In the genomic region with DNA sequence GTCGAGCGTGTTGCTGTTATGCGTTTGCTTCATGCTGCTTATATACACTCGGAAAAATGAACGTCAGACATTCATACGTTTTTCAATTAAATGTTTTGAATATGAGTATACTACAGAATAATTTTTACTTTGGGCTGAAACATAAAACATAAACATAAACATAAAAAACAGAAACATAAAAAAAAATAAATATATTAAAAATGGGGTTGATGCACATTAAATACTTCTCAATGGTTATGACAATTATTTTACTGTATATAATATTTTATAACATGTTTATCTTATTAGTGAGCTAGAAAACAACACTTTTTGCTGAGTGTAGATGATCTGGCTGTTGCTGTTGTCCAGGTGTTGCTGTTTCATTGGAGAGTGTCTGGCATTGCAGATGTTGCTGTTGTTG, we compare ENCODE assay signal across 4 fruit fly cellular contexts.
TF ChIP-seq lines count a peak whose summit lies in the region.

No protein-coding gene starts in this region.

- TF ChIP-seq CTCF in whole organism, embryonic (GFP tag; optimal IDR thresholded peaks at IDR 0.05; lab: Kevin White, UChicago) = no peak

TF ChIP-seq in whole organism, embryonic, 481 proteins besides CTCF, POLR2A, EP300 and RAD21 (continues in another document):
- TF ChIP-seq ranshi (GFP tag; IDR thresholded peaks at IDR 0.05; lab: Robert Waterston, UW) (no peak), CG10274 (GFP tag; optimal IDR thresholded peaks at IDR 0.05; lab: Kevin White, UChicago) (no peak), Sry-δ (GFP tag; optimal IDR thresholded peaks at IDR 0.05; lab: Kevin White, UChicago) (no peak), CG11085 (GFP tag; IDR thresholded peaks at IDR 0.05; lab: Robert Waterston, UW) (no peak), org-1 (GFP tag; optimal IDR thresholded peaks at IDR 0.05; lab: Kevin White, UChicago) (no peak), bsh (GFP tag; optimal IDR thresholded peaks at IDR 0.05; lab: Kevin White, UChicago) (peak; percentile 22 to 38), CG13424 (tag; optimal IDR thresholded peaks at IDR 0.05; lab: Kevin White, UChicago) (peak; percentile 20), Oli (tag; optimal IDR thresholded peaks at IDR 0.05; lab: Kevin White, UChicago) (peak; percentile 47), CG15269 (tag; optimal IDR thresholded peaks at IDR 0.05; lab: Kevin White, UChicago) (peak; percentile 18), Usf (GFP tag; optimal IDR thresholded peaks at IDR 0.05; lab: Kevin White, UChicago) (no peak), ase (GFP tag; IDR thresholded peaks at IDR 0.05; lab: Robert Waterston, UW) (no peak), TFAM (GFP tag; optimal IDR thresholded peaks at IDR 0.05; lab: Kevin White, UChicago) (no peak), Aef1 (GFP tag; IDR thresholded peaks at IDR 0.05; lab: Robert Waterston, UW) (no peak), tio (GFP tag; optimal IDR thresholded peaks at IDR 0.05; lab: Kevin White, UChicago) (no peak), Chrac-16 (GFP tag; optimal IDR thresholded peaks at IDR 0.05; lab: Kevin White, UChicago) (no peak), dmrt11E (tag; optimal IDR thresholded peaks at IDR 0.05; lab: Kevin White, UChicago) (peak; percentile 28), CG1024 (GFP tag; IDR thresholded peaks at IDR 0.05; lab: Robert Waterston, UW) (no peak), HmgZ (tag; optimal IDR thresholded peaks at IDR 0.05; lab: Kevin White, UChicago) (no peak), CG8281 (tag; optimal IDR thresholded peaks at IDR 0.05; lab: Kevin White, UChicago) (no peak), ab (GFP tag; optimal IDR thresholded peaks at IDR 0.05; lab: Kevin White, UChicago) (no peak), Ptx1 (GFP tag; IDR thresholded peaks at IDR 0.05; lab: Robert Waterston, UW) (peak; percentile 23; the same call in 1 of the 2 replicates), ewg (GFP tag; optimal IDR thresholded peaks at IDR 0.05; lab: Kevin White, UChicago) (peak; percentile 0)

TF ChIP-seq in whole organism, prepupa, 60 proteins besides CTCF, POLR2A, EP300 and RAD21 (continues in another document):
- TF ChIP-seq CG11762 (GFP tag; optimal IDR thresholded peaks at IDR 0.05; lab: Kevin White, UChicago; ENCODE audit: insufficient read depth) (peak; percentile 63), dsx (GFP tag; optimal IDR thresholded peaks at IDR 0.05; lab: Kevin White, UChicago; ENCODE audit: poor library complexity, severe bottlenecking) (peak; percentile 70), CG11902 (GFP tag; optimal IDR thresholded peaks at IDR 0.05; lab: Kevin White, UChicago) (peak; percentile 13), Gug (GFP tag; IDR thresholded peaks at IDR 0.05; lab: Robert Waterston, UW) (no peak; the same call in 1 of the 2 replicates), lz (GFP tag; optimal IDR thresholded peaks at IDR 0.05; lab: Kevin White, UChicago) (peak; percentile 28), CG8632 (GFP tag; optimal IDR thresholded peaks at IDR 0.05; lab: Kevin White, UChicago) (peak; percentile 71), Blimp-1 (GFP tag; optimal IDR thresholded peaks at IDR 0.05; lab: Kevin White, UChicago) (no peak), Sox15 (GFP tag; optimal IDR thresholded peaks at IDR 0.05; lab: Kevin White, UChicago) (peak; percentile 23), Eip93F (GFP tag; optimal IDR thresholded peaks at IDR 0.05; lab: Kevin White, UChicago) (no peak), CG6808 (GFP tag; optimal IDR thresholded peaks at IDR 0.05; lab: Kevin White, UChicago) (peak; percentile 70), CG6854 (GFP tag; optimal IDR thresholded peaks at IDR 0.05; lab: Kevin White, UChicago) (no peak), Eip75B (GFP tag; optimal IDR thresholded peaks at IDR 0.05; lab: Kevin White, UChicago) (peak; percentile 38), vri (GFP tag; optimal IDR thresholded peaks at IDR 0.05; lab: Kevin White, UChicago) (no peak), CG1621 (tag; optimal IDR thresholded peaks at IDR 0.05; lab: Kevin White, UChicago) (peak; percentile 2), acj6 (GFP tag; optimal IDR thresholded peaks at IDR 0.05; lab: Kevin White, UChicago) (peak; percentile 75), cyc (GFP tag; optimal IDR thresholded peaks at IDR 0.05; lab: Kevin White, UChicago) (peak; percentile 21), CG3032 (tag; optimal IDR thresholded peaks at IDR 0.05; lab: Kevin White, UChicago) (peak; percentile 67), topi (GFP tag; optimal IDR thresholded peaks at IDR 0.05; lab: Kevin White, UChicago) (peak; percentile 46), CG11294 (GFP tag; IDR thresholded peaks at IDR 0.05; lab: Robert Waterston, UW) (no peak), Smox (GFP tag; optimal IDR thresholded peaks at IDR 0.05; lab: Kevin White, UChicago) (peak; percentile 32), CG8319 (GFP tag; optimal IDR thresholded peaks at IDR 0.05; lab: Kevin White, UChicago) (peak; percentile 51), CG6276 (GFP tag; optimal IDR thresholded peaks at IDR 0.05; lab: Kevin White, UChicago) (peak; percentile 78)

TF ChIP-seq in whole organism, pupa, 21 proteins besides CTCF, POLR2A, EP300 and RAD21:
- peak; percentile 83 for TF ChIP-seq CG14655 (GFP tag; optimal IDR thresholded peaks at IDR 0.05; lab: Kevin White, UChicago)
- peak; percentile 79 for TF ChIP-seq CG9948 (tag; optimal IDR thresholded peaks at IDR 0.05; lab: Kevin White, UChicago)
- TF ChIP-seq CG8159 (tag; optimal IDR thresholded peaks at IDR 0.05; lab: Kevin White, UChicago) = peak; percentile 77
- peak; percentile 53 for TF ChIP-seq D1 (tag; optimal IDR thresholded peaks at IDR 0.05; lab: Kevin White, UChicago)
- TF ChIP-seq fd96Ca (GFP tag; IDR thresholded peaks at IDR 0.05; lab: Robert Waterston, UW) = no peak
- TF ChIP-seq Ets98B (GFP tag; IDR thresholded peaks at IDR 0.05; lab: Robert Waterston, UW) = peak; percentile 30; the same call in 1 of the 2 replicates
- TF ChIP-seq CG4496 (GFP tag; IDR thresholded peaks at IDR 0.05; lab: Robert Waterston, UW) = peak; percentile 52
- no peak for TF ChIP-seq gl (tag; optimal IDR thresholded peaks at IDR 0.05; lab: Kevin White, UChicago)
- peak; percentile 69; the same call in 1 of the 2 replicates for TF ChIP-seq CG32121 (GFP tag; IDR thresholded peaks at IDR 0.05; lab: Robert Waterston, UW)
- peak; percentile 45 for TF ChIP-seq Pif1B (GFP tag; optimal IDR thresholded peaks at IDR 0.05; lab: Kevin White, UChicago)
- TF ChIP-seq CG34367 (tag; optimal IDR thresholded peaks at IDR 0.05; lab: Kevin White, UChicago) = peak; percentile 55
- peak; percentile 72 for TF ChIP-seq CG17806 (tag; optimal IDR thresholded peaks at IDR 0.05; lab: Kevin White, UChicago)
- peak; percentile 35 for TF ChIP-seq CG13204 (GFP tag; optimal IDR thresholded peaks at IDR 0.05; lab: Kevin White, UChicago)
- TF ChIP-seq rn (GFP tag; IDR thresholded peaks at IDR 0.05; lab: Robert Waterston, UW) = 0 out of 2 replicates have a peak, but pooled peaks have one; percentile 11
- no peak for TF ChIP-seq EcR (GFP tag; optimal IDR thresholded peaks at IDR 0.05; lab: Kevin White, UChicago)
- TF ChIP-seq Snoo (tag; optimal IDR thresholded peaks at IDR 0.05; lab: Kevin White, UChicago) = no peak
- peak; percentile 72 for TF ChIP-seq CG15710 (tag; optimal IDR thresholded peaks at IDR 0.05; lab: Kevin White, UChicago)
- peak; percentile 76 for TF ChIP-seq CG8301 (tag; optimal IDR thresholded peaks at IDR 0.05; lab: Kevin White, UChicago)
- no peak for TF ChIP-seq CG10348 (GFP tag; IDR thresholded peaks at IDR 0.05; lab: Robert Waterston, UW)
- TF ChIP-seq Pif1A (GFP tag; optimal IDR thresholded peaks at IDR 0.05; lab: Kevin White, UChicago) = peak; percentile 51
- peak; percentile 36; the same call in 1 of the 2 replicates for TF ChIP-seq CG12605 (GFP tag; IDR thresholded peaks at IDR 0.05; lab: Robert Waterston, UW)

TF ChIP-seq in whole organism, wandering third instar larva, 38 proteins besides CTCF, POLR2A, EP300 and RAD21 (continues in another document):
- TF ChIP-seq Dfd (GFP tag; optimal IDR thresholded peaks at IDR 0.05; lab: Kevin White, UChicago) (no peak), br (GFP tag; optimal IDR thresholded peaks at IDR 0.05; lab: Kevin White, UChicago) (no peak), dmrt93B (GFP tag; optimal IDR thresholded peaks at IDR 0.05; lab: Kevin White, UChicago) (peak; percentile 2), CG32264 (GFP tag; optimal IDR thresholded peaks at IDR 0.05; lab: Kevin White, UChicago) (no peak), CrebA (GFP tag; optimal IDR thresholded peaks at IDR 0.05; lab: Kevin White, UChicago; ENCODE audit: borderline replicate concordance) (no peak), jim (GFP tag; optimal IDR thresholded peaks at IDR 0.05; lab: Kevin White, UChicago) (no peak), fru (GFP tag; optimal IDR thresholded peaks at IDR 0.05; lab: Kevin White, UChicago) (peak; percentile 32), OdsH (GFP tag; optimal IDR thresholded peaks at IDR 0.05; lab: Kevin White, UChicago) (peak; percentile 54), Hnf4 (GFP tag; optimal IDR thresholded peaks at IDR 0.05; lab: Kevin White, UChicago) (no peak), usp (GFP tag; optimal IDR thresholded peaks at IDR 0.05; lab: Kevin White, UChicago) (no peak), GATAd (GFP tag; optimal IDR thresholded peaks at IDR 0.05; lab: Kevin White, UChicago) (no peak), dl (GFP tag; optimal IDR thresholded peaks at IDR 0.05; lab: Kevin White, UChicago; ENCODE audit: insufficient read depth in 1 of 2, partially characterized antibody in 2 of 2) (no peak), Sp1 (GFP tag; optimal IDR thresholded peaks at IDR 0.05; lab: Kevin White, UChicago) (no peak), CG9705 (GFP tag; optimal IDR thresholded peaks at IDR 0.05; lab: Kevin White, UChicago) (no peak), foxo (GFP tag; optimal IDR thresholded peaks at IDR 0.05; lab: Kevin White, UChicago) (peak in 1 of 2 experiments; percentile 18), dsf (GFP tag; optimal IDR thresholded peaks at IDR 0.05; lab: Kevin White, UChicago; ENCODE audit: borderline replicate concordance) (no peak), Rel (GFP tag; optimal IDR thresholded peaks at IDR 0.05; lab: Kevin White, UChicago) (no peak), Rel (tag; optimal IDR thresholded peaks at IDR 0.05; lab: Kevin White, UChicago) (no peak), N (GFP tag; optimal IDR thresholded peaks at IDR 0.05; lab: Kevin White, UChicago) (no peak), Jra (GFP tag; optimal IDR thresholded peaks at IDR 0.05; lab: Kevin White, UChicago) (no peak), woc (GFP tag; optimal IDR thresholded peaks at IDR 0.05; lab: Kevin White, UChicago) (no peak), HLH106 (tag; optimal IDR thresholded peaks at IDR 0.05; lab: Kevin White, UChicago) (peak; percentile 27), Vsx2 (GFP tag; optimal IDR thresholded peaks at IDR 0.05; lab: Kevin White, UChicago; ENCODE audit: partially characterized antibody) (no peak), rgr (GFP tag; optimal IDR thresholded peaks at IDR 0.05; lab: Kevin White, UChicago) (peak; percentile 52), tai (GFP tag; optimal IDR thresholded peaks at IDR 0.05; lab: Kevin White, UChicago) (no peak), ey (GFP tag; optimal IDR thresholded peaks at IDR 0.05; lab: Kevin White, UChicago) (peak; percentile 21), pan (optimal IDR thresholded peaks at IDR 0.05; lab: Kevin White, UChicago) (no peak), Myc (optimal IDR thresholded peaks at IDR 0.05; lab: Kevin White, UChicago) (no peak), Hr78 (GFP tag; optimal IDR thresholded peaks at IDR 0.05; lab: Kevin White, UChicago) (no peak)
